Worm (Caenorhabditis elegans): ENCODE results near the gene grl-5.

ce11 chrV:4387402-4387801, 27.1 kb downstream of the grl-5 start, which contains the start of gene F13A2.9:
- TF ChIP-seq nhr-28 (tag; optimal IDR thresholded peaks at IDR 0.05) (no peak), pqm-1 (tag; optimal IDR thresholded peaks at IDR 0.05) (no peak), dve-1 (tag; optimal IDR thresholded peaks at IDR 0.05; ENCODE audit: insufficient read depth) (no peak), dmd-9 (GFP tag; IDR thresholded peaks at IDR 0.05) (no peak), nhr-237 (tag; optimal IDR thresholded peaks at IDR 0.05) (no peak), spr-3 (GFP tag; optimal IDR thresholded peaks at IDR 0.05) (no peak), Y5F2A.4 (GFP tag; optimal IDR thresholded peaks at IDR 0.05) (no peak), cey-2 (tag; optimal IDR thresholded peaks at IDR 0.05; ENCODE audit: borderline replicate concordance, insufficient read depth) (no peak), nhr-6 (tag; optimal IDR thresholded peaks at IDR 0.05) (no peak), nhr-48 (tag; optimal IDR thresholded peaks at IDR 0.05) (no peak), fkh-10 (GFP tag; optimal IDR thresholded peaks at IDR 0.05) (no peak)

Data from whole organism, L4 larva.